Worm (Caenorhabditis elegans) whole organism, L2 larva: Measurements from ENCODE around the gene pfn-2.

Experiments
- F13H6.1 ChIP-seq: sonication (generic microtip); optimal IDR thresholded peaks from 2 replicates; lab custom pipeline; 2016; ENCODE audit warnings: missing genetic modification characterization, missing compliant biosample characterization
- ZK546.5 ChIP-seq: sonication (generic microtip); optimal IDR thresholded peaks from 2 replicates; lab custom pipeline; 2017; ENCODE audit warnings: missing biosample characterization, missing genetic modification characterization
- ama-1 ChIP-seq: fragments of 150-350 bp; optimal IDR thresholded peaks from 2 replicates; lab custom pipeline; 2018; ENCODE audit warnings: inconsistent platforms
- ceh-82 ChIP-seq: fragments of 150-350 bp; optimal IDR thresholded peaks from 2 replicates; lab custom pipeline; 2014; ENCODE audit warnings: missing biosample characterization, missing genetic modification characterization
- elt-1 ChIP-seq: fragments of 150-350 bp; optimal IDR thresholded peaks from 2 replicates; lab custom pipeline; 2014; ENCODE audit warnings: missing biosample characterization, missing genetic modification characterization
- elt-3 ChIP-seq: sonication (generic microtip); optimal IDR thresholded peaks from 2 replicates; lab custom pipeline; 2017; ENCODE audit warnings: missing biosample characterization, missing genetic modification characterization
- lsy-2 ChIP-seq, 2 experiments: fragments of 150-350 bp in 1 of 2; sonication (generic microtip) in 1 of 2; optimal IDR thresholded peaks; 2 replicates each; lab custom pipeline; 2014 to 2017; ENCODE audit warnings: missing biosample characterization in 2 of 2, missing genetic modification characterization in 2 of 2
- mdl-1 ChIP-seq, 2 experiments: fragments of 150-350 bp in 1 of 2; sonication (generic microtip) in 1 of 2; optimal IDR thresholded peaks; 2 replicates each; lab custom pipeline; 2017; ENCODE audit warnings: missing biosample characterization in 2 of 2, missing genetic modification characterization in 2 of 2
- sem-4 ChIP-seq: fragments of 150-350 bp; optimal IDR thresholded peaks from 2 replicates; lab custom pipeline; 2014; ENCODE audit warnings: missing biosample characterization, missing genetic modification reagents, missing genetic modification characterization
- skn-1 ChIP-seq: sonication (generic microtip); optimal IDR thresholded peaks from 2 replicates; lab custom pipeline; 2017; ENCODE audit warnings: missing biosample characterization, missing genetic modification characterization
- zag-1 ChIP-seq: fragments of 150-350 bp; optimal IDR thresholded peaks from 2 replicates; lab custom pipeline; 2014; ENCODE audit warnings: missing biosample characterization, missing genetic modification characterization
- ztf-1 ChIP-seq: fragments of 200-800 bp; sonication (Bioruptor generic); conservative IDR thresholded peaks from 2 replicates; pipeline ENCODE4 v1.3.6; 2022; ENCODE audit warnings: missing genetic modification characterization, missing compliant biosample characterization
- ztf-11 ChIP-seq: sonication (generic microtip); optimal IDR thresholded peaks from 2 replicates; lab custom pipeline; 2017; ENCODE audit warnings: missing biosample characterization, missing genetic modification characterization
- ztf-4 ChIP-seq: fragments of 150-350 bp; optimal IDR thresholded peaks from 2 replicates; lab custom pipeline; 2014; ENCODE audit warnings: missing biosample characterization, missing genetic modification characterization

DNA sequence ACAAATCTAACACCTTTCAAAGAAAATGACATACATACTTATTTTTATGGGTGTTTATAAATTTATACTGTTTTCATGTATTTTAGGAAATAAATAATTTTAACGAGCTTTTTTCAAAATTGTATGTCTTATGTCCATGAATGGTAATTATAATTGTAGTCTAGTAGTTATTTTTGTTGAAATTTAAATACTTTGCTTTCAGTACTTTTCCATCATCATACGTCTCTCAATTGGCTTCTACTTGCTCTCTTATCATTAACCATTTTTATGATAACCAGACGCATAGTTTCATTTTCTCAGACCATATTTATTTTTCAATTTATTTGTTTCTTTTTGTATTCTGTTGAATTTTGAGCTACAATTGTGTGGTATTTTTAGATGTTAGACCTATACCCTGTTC lies 11.6 kb upstream of the pfn-2 start, which contains the start of gene F35C8.5:
- TF ChIP-seq lsy-2 (tag; optimal IDR thresholded peaks at IDR 0.05; lab: Kevin White, UChicago) = no peak
- TF ChIP-seq mdl-1 (tag; optimal IDR thresholded peaks at IDR 0.05; lab: Kevin White, UChicago) = no peak
- no peak for TF ChIP-seq zag-1
- no peak for TF ChIP-seq elt-3 (tag; lab: Kevin White, UChicago)
- no peak for TF ChIP-seq skn-1
- no peak for TF ChIP-seq ztf-4 (tag; lab: Kevin White, UChicago)
- no peak for TF ChIP-seq ceh-82 (tag; lab: Kevin White, UChicago)
- no peak for TF ChIP-seq ama-1 (lab: Kevin White, UChicago)
- TF ChIP-seq ztf-11 = no peak
- TF ChIP-seq sem-4 (tag; lab: Kevin White, UChicago) = no peak
- TF ChIP-seq elt-1 = no peak
- TF ChIP-seq F13H6.1 (tag; lab: Kevin White, UChicago) = no peak
- no peak for TF ChIP-seq ZK546.5 (tag; lab: Kevin White, UChicago)
- TF ChIP-seq ztf-1 (GFP tag; lab: Robert Waterston, UW) = no peak
